Fruit fly (Drosophila melanogaster) whole organism, embryonic: ENCODE results near the gene grass.

ENCODE experiments used
- Atf6 ChIP-seq: fragments of 200-800 bp; sonication (Bioruptor generic); IDR thresholded peaks from 2 replicates; pipeline ENCODE4 v1.3.6; 2022; ENCODE audit warnings: missing biosample characterization, missing genetic modification characterization
- B-H1 ChIP-seq: fragments of 200-800 bp; sonication (Bioruptor generic); IDR thresholded peaks from 3 replicates; pipeline ENCODE4 v1.3.6; 2022; ENCODE audit warnings: missing biosample characterization, missing genetic modification characterization
- CG10267 ChIP-seq: fragments of 200-800 bp; sonication (Bioruptor generic); optimal IDR thresholded peaks from 2 replicates; lab custom pipeline; 2018; ENCODE audit warnings: missing biosample characterization, mild to moderate bottlenecking, missing genetic modification characterization, moderate library complexity
- CG10654 ChIP-seq: fragments of 200-800 bp; sonication (Bioruptor generic); optimal IDR thresholded peaks from 2 replicates; lab custom pipeline; 2016; ENCODE audit warnings: missing biosample characterization, missing genetic modification characterization
- CG11398 ChIP-seq: fragments of 200-800 bp; sonication (Bioruptor generic); optimal IDR thresholded peaks from 2 replicates; lab custom pipeline; 2016; ENCODE audit warnings: missing biosample characterization, missing genetic modification characterization
- CG11695 ChIP-seq: fragments of 200-800 bp; sonication (Bioruptor generic); IDR thresholded peaks from 3 replicates; pipeline ENCODE4 v1.3.6; 2022; ENCODE audit warnings: missing biosample characterization, missing genetic modification characterization
- CG11723 ChIP-seq: fragments of 200-800 bp; sonication (Bioruptor generic); optimal IDR thresholded peaks from 2 replicates; lab custom pipeline; 2017; ENCODE audit warnings: missing biosample characterization, mild to moderate bottlenecking, missing genetic modification characterization
- CG12071 ChIP-seq: fragments of 200-800 bp; sonication (Bioruptor generic); optimal IDR thresholded peaks from 3 replicates; lab custom pipeline; 2018; ENCODE audit warnings: missing biosample characterization, mild to moderate bottlenecking, missing genetic modification characterization
- CG14860 ChIP-seq: fragments of 200-800 bp; sonication (Bioruptor generic); IDR thresholded peaks from 3 replicates; pipeline ENCODE4 v1.3.6; 2022; ENCODE audit warnings: missing biosample characterization, missing genetic modification characterization; ENCODE audit not compliant: partially characterized antibody
- CG15514 ChIP-seq: fragments of 200-800 bp; sonication (Bioruptor generic); optimal IDR thresholded peaks from 3 replicates; lab custom pipeline; 2017; ENCODE audit warnings: missing biosample characterization, missing genetic modification characterization, mild to moderate bottlenecking, moderate library complexity, missing genetic modification reagents
- CG17361 ChIP-seq: fragments of 200-800 bp; sonication (Bioruptor generic); IDR thresholded peaks from 3 replicates; pipeline ENCODE4 v1.3.6; 2022; ENCODE audit warnings: missing biosample characterization, missing genetic modification characterization
- CG17385 ChIP-seq: fragments of 200-800 bp; sonication (Bioruptor generic); optimal IDR thresholded peaks from 3 replicates; lab custom pipeline; 2018; ENCODE audit warnings: missing biosample characterization, mild to moderate bottlenecking, missing genetic modification characterization
- CG2116 ChIP-seq: fragments of 200-800 bp; sonication (Bioruptor generic); optimal IDR thresholded peaks from 3 replicates; lab custom pipeline; 2018; ENCODE audit warnings: missing biosample characterization, mild to moderate bottlenecking, missing genetic modification characterization
- CG3065 ChIP-seq: fragments of 200-800 bp; sonication (Bioruptor generic); optimal IDR thresholded peaks from 2 replicates; lab custom pipeline; 2016; ENCODE audit warnings: missing biosample characterization, missing genetic modification characterization
- CG34224 ChIP-seq: fragments of 200-800 bp; sonication (Bioruptor generic); IDR thresholded peaks from 3 replicates; pipeline ENCODE4 v1.3.6; 2022; ENCODE audit warnings: missing biosample characterization, missing genetic modification characterization; ENCODE audit not compliant: partially characterized antibody
- CG4282 ChIP-seq: fragments of 200-800 bp; sonication (Bioruptor generic); optimal IDR thresholded peaks from 2 replicates; lab custom pipeline; 2016; ENCODE audit warnings: missing biosample characterization, missing genetic modification characterization
- CG5953 ChIP-seq: fragments of 200-800 bp; sonication (Bioruptor generic); IDR thresholded peaks from 2 replicates; pipeline ENCODE4 v1.3.6; 2022; ENCODE audit warnings: missing biosample characterization, missing genetic modification characterization
- CG7987 ChIP-seq: fragments of 200-800 bp; sonication (Bioruptor generic); optimal IDR thresholded peaks from 2 replicates; lab custom pipeline; 2018; ENCODE audit warnings: missing biosample characterization, mild to moderate bottlenecking, missing genetic modification characterization, moderate library complexity
- CG8359 ChIP-seq: fragments of 200-800 bp; sonication (Bioruptor generic); optimal IDR thresholded peaks from 2 replicates; lab custom pipeline; 2017; ENCODE audit warnings: missing biosample characterization, mild to moderate bottlenecking, missing genetic modification characterization, borderline replicate concordance
- CG8944 ChIP-seq: fragments of 200-800 bp; sonication (Bioruptor generic); optimal IDR thresholded peaks from 3 replicates; lab custom pipeline; 2016; ENCODE audit warnings: missing biosample characterization, missing genetic modification characterization
- CkIIα-i1 ChIP-seq: fragments of 200-800 bp; sonication (Bioruptor generic); IDR thresholded peaks from 2 replicates; pipeline ENCODE4 v1.3.6; 2022; ENCODE audit warnings: missing biosample characterization, missing genetic modification characterization
- D19B ChIP-seq: fragments of 200-800 bp; sonication (Bioruptor generic); optimal IDR thresholded peaks from 2 replicates; lab custom pipeline; 2017; ENCODE audit warnings: missing biosample characterization, mild to moderate bottlenecking, missing genetic modification characterization
- Hr51 ChIP-seq, 2 experiments: fragments of 200-800 bp; sonication (Bioruptor generic); optimal IDR thresholded peaks; 2 replicates in 1 of 2; 3 replicates in 1 of 2; lab custom pipeline; 2016 to 2018; ENCODE audit warnings: missing biosample characterization in 2 of 2, missing genetic modification characterization in 2 of 2, mild to moderate bottlenecking in 1 of 2, moderate library complexity in 1 of 2
- Mrtf ChIP-seq: fragments of 200-800 bp; sonication (Bioruptor generic); IDR thresholded peaks from 3 replicates; pipeline ENCODE4 v1.3.6; 2022; ENCODE audit warnings: missing biosample characterization, missing genetic modification characterization
- NfI ChIP-seq: fragments of 200-800 bp; sonication (Bioruptor generic); optimal IDR thresholded peaks from 3 replicates; lab custom pipeline; 2018; ENCODE audit warnings: missing biosample characterization, mild to moderate bottlenecking, missing genetic modification characterization, moderate library complexity
- Opbp ChIP-seq: fragments of 200-800 bp; sonication (Bioruptor generic); IDR thresholded peaks from 3 replicates; pipeline ENCODE4 v1.3.6; 2022; ENCODE audit warnings: missing biosample characterization, missing genetic modification characterization; ENCODE audit not compliant: partially characterized antibody
- Stat92E ChIP-seq, 3 experiments: fragments of >200 bp in 2 of 3; fragments of 200-800 bp in 1 of 3; sonication (Bioruptor generic) in 1 of 3; optimal IDR thresholded peaks; 2 replicates each; lab custom pipeline; 2017 to 2019; ENCODE audit warnings: missing biosample characterization in 3 of 3, missing genetic modification characterization in 3 of 3, mild to moderate bottlenecking in 1 of 3, moderate library complexity in 1 of 3
- Xbp1 ChIP-seq: fragments of 200-800 bp; sonication (Bioruptor generic); optimal IDR thresholded peaks from 3 replicates; lab custom pipeline; 2016; ENCODE audit warnings: missing biosample characterization, mild to moderate bottlenecking, missing genetic modification characterization
- ac ChIP-seq: fragments of 200-800 bp; sonication (Bioruptor generic); optimal IDR thresholded peaks from 3 replicates; lab custom pipeline; 2017; ENCODE audit warnings: missing biosample characterization, mild to moderate bottlenecking, missing genetic modification characterization
- ato ChIP-seq: fragments of 200-800 bp; sonication (Bioruptor generic); IDR thresholded peaks from 2 replicates; pipeline ENCODE4 v1.3.6; 2022; ENCODE audit warnings: missing biosample characterization, missing genetic modification characterization; ENCODE audit not compliant: partially characterized antibody
- bab2 ChIP-seq: fragments of 200-800 bp; sonication (Bioruptor generic); optimal IDR thresholded peaks from 2 replicates; lab custom pipeline; 2016; ENCODE audit warnings: missing biosample characterization, missing genetic modification characterization
- cato ChIP-seq: fragments of 200-800 bp; sonication (Bioruptor generic); optimal IDR thresholded peaks from 2 replicates; lab custom pipeline; 2016; ENCODE audit warnings: missing biosample characterization, missing genetic modification characterization, borderline replicate concordance
- crol ChIP-seq: fragments of 200-800 bp; sonication (Bioruptor generic); IDR thresholded peaks from 2 replicates; pipeline ENCODE4 v1.3.6; 2022; ENCODE audit warnings: missing biosample characterization, missing genetic modification characterization
- ems ChIP-seq: fragments of 200-800 bp; sonication (Bioruptor generic); optimal IDR thresholded peaks from 3 replicates; lab custom pipeline; 2016; ENCODE audit warnings: missing biosample characterization, missing genetic modification characterization
- ewg ChIP-seq: fragments of 200-800 bp; sonication (Bioruptor generic); optimal IDR thresholded peaks from 3 replicates; lab custom pipeline; 2017; ENCODE audit warnings: mild to moderate bottlenecking, missing biosample characterization, missing genetic modification reagents, missing genetic modification characterization
- exex ChIP-seq: fragments of 200-800 bp; sonication (Bioruptor generic); optimal IDR thresholded peaks from 4 replicates; lab custom pipeline; 2018; ENCODE audit warnings: missing biosample characterization, mild to moderate bottlenecking, missing genetic modification characterization, moderate library complexity
- fd3F ChIP-seq: fragments of 200-800 bp; sonication (Bioruptor generic); optimal IDR thresholded peaks from 2 replicates; lab custom pipeline; 2018; ENCODE audit warnings: missing biosample characterization, mild to moderate bottlenecking, missing genetic modification characterization, moderate library complexity
- gsb-n ChIP-seq: fragments of 200-800 bp; sonication (Bioruptor generic); optimal IDR thresholded peaks from 3 replicates; lab custom pipeline; 2018; ENCODE audit warnings: missing biosample characterization, mild to moderate bottlenecking, missing genetic modification characterization
- gt ChIP-seq: fragments of 200-800 bp; sonication (Bioruptor generic); IDR thresholded peaks from 2 replicates; pipeline ENCODE4 v1.3.6; 2022; ENCODE audit warnings: missing biosample characterization, missing genetic modification characterization
- insv ChIP-seq, 2 experiments: fragments of 200-800 bp; sonication (Bioruptor generic); optimal IDR thresholded peaks; 3 replicates each; lab custom pipeline; 2016 to 2018; ENCODE audit warnings: missing biosample characterization in 2 of 2, missing genetic modification characterization in 2 of 2
- kah ChIP-seq: fragments of 200-800 bp; sonication (Bioruptor generic); optimal IDR thresholded peaks from 2 replicates; lab custom pipeline; 2018; ENCODE audit warnings: missing biosample characterization, mild to moderate bottlenecking, missing genetic modification characterization
- lbe ChIP-seq: fragments of 200-800 bp; sonication (Bioruptor generic); optimal IDR thresholded peaks from 2 replicates; lab custom pipeline; 2016; ENCODE audit warnings: missing biosample characterization, mild to moderate bottlenecking, missing genetic modification characterization
- pzg ChIP-seq: fragments of 200-800 bp; sonication (Bioruptor generic); optimal IDR thresholded peaks from 3 replicates; lab custom pipeline; 2018; ENCODE audit warnings: missing biosample characterization, mild to moderate bottlenecking, missing genetic modification characterization, moderate library complexity
- schlank ChIP-seq: fragments of 200-800 bp; sonication (Bioruptor generic); optimal IDR thresholded peaks from 2 replicates; lab custom pipeline; 2018; ENCODE audit warnings: missing biosample characterization, mild to moderate bottlenecking, missing genetic modification characterization
- scrt ChIP-seq: fragments of 200-800 bp; sonication (Bioruptor generic); optimal IDR thresholded peaks from 2 replicates; lab custom pipeline; 2018; ENCODE audit warnings: missing biosample characterization, mild to moderate bottlenecking, missing genetic modification characterization, moderate library complexity
- tll ChIP-seq, 2 experiments: fragments of 200-800 bp in 1 of 2; fragments of >200 bp in 1 of 2; sonication (Bioruptor generic) in 1 of 2; optimal IDR thresholded peaks; 2 replicates each; lab custom pipeline; 2017 to 2019; ENCODE audit warnings: missing biosample characterization in 2 of 2, missing genetic modification characterization in 2 of 2, mild to moderate bottlenecking in 1 of 2, moderate library complexity in 1 of 2
- usp ChIP-seq: fragments of >200 bp; optimal IDR thresholded peaks from 2 replicates; lab custom pipeline; 2017; ENCODE audit warnings: missing biosample characterization, missing genetic modification characterization

Gene grass

DNA sequence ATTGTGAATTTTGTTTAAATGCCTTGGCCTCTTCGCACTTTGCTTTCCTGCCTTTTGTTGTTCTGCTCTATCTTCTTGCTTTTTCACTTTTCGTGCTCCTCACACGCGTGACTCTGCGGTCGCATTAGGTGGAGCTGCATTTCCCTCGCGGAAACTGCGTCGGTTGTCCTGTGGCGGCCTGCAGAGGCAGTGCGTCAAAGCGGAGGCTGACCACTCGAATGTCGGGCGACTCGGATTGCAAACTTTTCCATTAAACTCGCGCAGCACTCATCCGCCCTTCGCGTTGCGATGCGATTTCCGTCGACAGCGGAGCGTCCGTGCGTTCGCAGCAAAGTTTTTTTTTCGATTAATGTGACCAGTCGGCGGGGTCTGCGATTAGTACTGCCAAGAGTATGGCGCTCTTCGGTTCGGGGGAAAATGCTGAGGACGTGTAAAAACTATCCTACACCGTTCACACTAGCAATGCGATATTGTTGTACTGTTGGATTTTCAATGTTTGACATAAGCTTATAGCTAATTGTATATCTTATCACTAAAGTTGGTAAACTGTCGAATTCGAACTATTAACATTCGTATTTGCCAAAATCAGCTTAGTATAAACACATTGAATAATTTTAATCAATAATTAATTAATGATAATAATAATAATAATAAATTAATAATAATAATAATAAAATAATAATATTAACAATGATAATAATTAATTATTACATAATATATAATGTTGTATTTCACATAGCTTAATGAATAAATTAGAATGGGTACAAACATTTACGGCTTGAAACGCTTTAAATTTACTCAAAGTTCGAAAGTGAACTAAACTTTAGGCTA lies 6.8 kb upstream of the grass start, which contains the start of gene CG6051 (continued):
- peak; percentile 49 for TF ChIP-seq fd3F (GFP tag; lab: Kevin White, UChicago)
- peak; percentile 43 for TF ChIP-seq CG7987
- no peak for TF ChIP-seq usp (GFP tag; lab: Kevin White, UChicago)
- no peak for TF ChIP-seq insv (GFP tag; optimal IDR thresholded peaks at IDR 0.05; lab: Kevin White, UChicago)
- no peak for TF ChIP-seq CG34224
- TF ChIP-seq Atf6: no peak
- peak; percentile 12 for TF ChIP-seq CG8359 (GFP tag; lab: Kevin White, UChicago)
- TF ChIP-seq Mrtf (GFP tag; lab: Robert Waterston, UW): no peak
- TF ChIP-seq CG8944 (GFP tag; lab: Kevin White, UChicago): peak; percentile 48
- peak; percentile 53 for TF ChIP-seq pzg
- no peak for TF ChIP-seq lbe
- peak; percentile 66 for TF ChIP-seq NfI (GFP tag; lab: Kevin White, UChicago)
- peak; percentile 30 for TF ChIP-seq CG10654 (GFP tag; lab: Kevin White, UChicago)
- peak; percentile 3 for TF ChIP-seq cato (GFP tag; lab: Kevin White, UChicago)
- no peak for TF ChIP-seq B-H1 (GFP tag; lab: Robert Waterston, UW)
- TF ChIP-seq ewg: no peak
- TF ChIP-seq scrt (GFP tag; lab: Kevin White, UChicago): peak; percentile 5
- peak; percentile 22 for TF ChIP-seq exex (tag; lab: Kevin White, UChicago)
- TF ChIP-seq tll (GFP tag; optimal IDR thresholded peaks at IDR 0.05; lab: Kevin White, UChicago): peak in 1 of 2 experiments; percentile 70
- peak; percentile 65 for TF ChIP-seq CG10267 (tag; lab: Kevin White, UChicago)
- peak; percentile 7 for TF ChIP-seq CG17385 (GFP tag; lab: Kevin White, UChicago)
- TF ChIP-seq schlank (tag; lab: Kevin White, UChicago): peak; percentile 45
- TF ChIP-seq Opbp (GFP tag; lab: Robert Waterston, UW): no peak
- TF ChIP-seq CG3065: no peak
- TF ChIP-seq CkIIα-i1 (GFP tag; lab: Robert Waterston, UW): no peak
- no peak for TF ChIP-seq CG11695 (GFP tag; lab: Robert Waterston, UW)
- TF ChIP-seq CG11398 (GFP tag; lab: Kevin White, UChicago): peak; percentile 35
- no peak for TF ChIP-seq gsb-n (tag; lab: Kevin White, UChicago)
- TF ChIP-seq CG17361: no peak
- TF ChIP-seq D19B: peak; percentile 16
- peak; percentile 48 for TF ChIP-seq CG15514 (GFP tag; lab: Kevin White, UChicago)
- TF ChIP-seq gt (GFP tag; lab: Robert Waterston, UW): no peak
- TF ChIP-seq CG2116 (GFP tag; lab: Kevin White, UChicago): peak; percentile 28
- peak; percentile 69 for TF ChIP-seq Xbp1
- TF ChIP-seq CG11723 (GFP tag; lab: Kevin White, UChicago): peak; percentile 4
- TF ChIP-seq CG12071 (GFP tag; lab: Kevin White, UChicago): peak; percentile 55
- peak; percentile 31 for TF ChIP-seq CG4282
- TF ChIP-seq crol (GFP tag; lab: Robert Waterston, UW): no peak
- TF ChIP-seq Hr51 (GFP tag; optimal IDR thresholded peaks at IDR 0.05; lab: Kevin White, UChicago): peak in 1 of 2 experiments; percentile 61
- TF ChIP-seq CG5953 (GFP tag; lab: Robert Waterston, UW): no peak
- no peak for TF ChIP-seq ac (GFP tag; lab: Kevin White, UChicago)
- peak in 1 of 3 experiments; percentile 77 for TF ChIP-seq Stat92E (GFP tag; optimal IDR thresholded peaks at IDR 0.05; lab: Kevin White, UChicago)
- no peak for TF ChIP-seq kah (GFP tag; lab: Kevin White, UChicago)
- TF ChIP-seq bab2 (GFP tag; lab: Kevin White, UChicago): peak; percentile 48
- TF ChIP-seq ato (GFP tag; lab: Robert Waterston, UW): no peak
- no peak for TF ChIP-seq CG14860 (GFP tag; lab: Robert Waterston, UW)
- TF ChIP-seq ems (GFP tag; lab: Kevin White, UChicago): peak; percentile 55
